Worm (Caenorhabditis elegans): Measurements from ENCODE around the gene F29B9.12.
A peak's percentile ranks its signal among the peaks of the same experiment; 100 is the strongest.

F29B9.12 gene

ce11 chrIV:4669242-4669641, at the start of gene F29B9.12:
F29B9.12 (plus strand) TSS chrIV:4669542.
- peak; percentile 46 for TF ChIP-seq ces-1 (GFP tag; optimal IDR thresholded peaks at IDR 0.05)
- no peak for TF ChIP-seq elt-3 (tag; optimal IDR thresholded peaks at IDR 0.05)

- TF ChIP-seq lin-13 (tag; optimal IDR thresholded peaks at IDR 0.05) (no peak), mep-1 (tag; optimal IDR thresholded peaks at IDR 0.05) (no peak), nhr-2 (tag; optimal IDR thresholded peaks at IDR 0.05) (no peak), snpc-4 (tag; optimal IDR thresholded peaks at IDR 0.05) (no peak), bed-3 (GFP tag; optimal IDR thresholded peaks at IDR 0.05) (no peak), ztf-11 (tag; optimal IDR thresholded peaks at IDR 0.05) (no peak), unc-120 (tag; optimal IDR thresholded peaks at IDR 0.05; ENCODE audit: poor library complexity, severe bottlenecking) (no peak), nhr-12 (tag; optimal IDR thresholded peaks at IDR 0.05) (no peak), M03D4.4 (tag; optimal IDR thresholded peaks at IDR 0.05) (no peak), ceh-43 (GFP tag; optimal IDR thresholded peaks at IDR 0.05) (no peak), elt-1 (tag; optimal IDR thresholded peaks at IDR 0.05; ENCODE audit: borderline replicate concordance, insufficient read depth) (no peak), tbx-8 (GFP tag; optimal IDR thresholded peaks at IDR 0.05) (no peak), lin-32 (GFP tag; optimal IDR thresholded peaks at IDR 0.05) (no peak), sem-2 (GFP tag; optimal IDR thresholded peaks at IDR 0.05) (no peak), nhr-237 (tag; optimal IDR thresholded peaks at IDR 0.05) (no peak), lsy-2 (tag; optimal IDR thresholded peaks at IDR 0.05) (no peak), mls-2 (tag; optimal IDR thresholded peaks at IDR 0.05) (no peak), cnd-1 (tag; optimal IDR thresholded peaks at IDR 0.05) (no peak), unc-62 (GFP tag; optimal IDR thresholded peaks at IDR 0.05) (no peak), hlh-1 (tag; optimal IDR thresholded peaks at IDR 0.05) (no peak)
These were observed 45.5 kb upstream of the F29B9.12 start for ce11 chrIV:4623852-4624251.

ce11 chrIV:4633393-4633792, 35.9 kb upstream of the F29B9.12 start, which contains the start of gene R105.1:
R105.1 (plus strand) TSS chrIV:4633693.
- TF ChIP-seq mep-1 (tag; optimal IDR thresholded peaks at IDR 0.05), result no peak
- no peak for TF ChIP-seq nhr-2 (tag; optimal IDR thresholded peaks at IDR 0.05)
- no peak for TF ChIP-seq unc-62 (GFP tag; optimal IDR thresholded peaks at IDR 0.05)
- TF ChIP-seq zip-8 (tag; optimal IDR thresholded peaks at IDR 0.05), result no peak
- TF ChIP-seq sem-2 (GFP tag; optimal IDR thresholded peaks at IDR 0.05), result no peak
- no peak for TF ChIP-seq nhr-76 (tag; optimal IDR thresholded peaks at IDR 0.05)
- TF ChIP-seq ceh-83 (GFP tag; optimal IDR thresholded peaks at IDR 0.05), result no peak

DNA sequence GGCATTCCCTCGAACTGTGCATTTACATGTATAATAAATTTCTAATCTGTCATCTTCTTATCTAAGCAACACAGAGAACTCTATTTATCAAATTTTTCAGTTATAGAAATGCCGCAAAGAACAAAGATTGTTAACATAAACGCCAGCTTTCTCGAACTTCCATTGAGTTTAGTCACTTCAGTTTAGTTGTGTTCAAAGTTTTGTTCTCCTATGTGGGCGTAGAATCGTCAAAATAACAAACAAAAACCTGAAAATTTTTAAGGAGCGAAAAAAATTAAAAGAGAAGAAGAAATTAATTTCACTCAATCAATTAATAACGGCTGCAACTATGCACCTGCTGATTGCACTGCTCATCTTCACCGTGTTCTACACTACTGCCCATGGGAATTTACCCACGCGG, 33.3 kb upstream of the F29B9.12 start, which contains the start of gene R105.5:
R105.5 (plus strand) TSS at position 301 of the 400 bp plus-strand sequence.
- TF ChIP-seq lsy-2 (tag; optimal IDR thresholded peaks at IDR 0.05) (no peak), mep-1 (tag; optimal IDR thresholded peaks at IDR 0.05) (no peak), nhr-76 (tag; optimal IDR thresholded peaks at IDR 0.05) (no peak), ztf-11 (tag; optimal IDR thresholded peaks at IDR 0.05) (no peak), mls-2 (tag; optimal IDR thresholded peaks at IDR 0.05) (no peak), unc-62 (GFP tag; optimal IDR thresholded peaks at IDR 0.05) (no peak), ceh-83 (GFP tag; optimal IDR thresholded peaks at IDR 0.05) (no peak), ham-2 (GFP tag; optimal IDR thresholded peaks at IDR 0.05) (no peak), snpc-4 (tag; optimal IDR thresholded peaks at IDR 0.05) (no peak), ceh-39 (tag; optimal IDR thresholded peaks at IDR 0.05) (no peak)

DNA sequence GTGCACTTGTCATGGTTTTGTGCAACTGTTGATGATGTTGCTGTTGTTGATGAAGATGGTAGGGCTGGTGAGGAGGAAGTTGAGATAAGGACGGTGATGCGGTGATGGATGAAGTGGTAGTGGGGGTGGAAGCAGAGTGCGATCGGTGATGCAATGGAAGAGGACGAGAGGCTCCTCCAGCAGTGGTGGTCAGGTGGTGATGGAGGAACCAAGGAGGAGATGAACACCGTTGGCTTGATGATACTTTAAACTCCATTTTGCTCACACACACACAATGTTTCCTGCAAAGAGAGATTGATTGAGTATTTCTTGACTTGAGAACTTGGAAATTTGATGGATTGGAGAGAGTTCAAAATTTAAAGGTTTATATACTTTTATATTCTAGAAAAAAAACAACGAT, 31.5 kb upstream of the F29B9.12 start, which contains the start of gene F19C7.8:
F19C7.8 (minus strand) TSS at position 256 of the 400 bp plus-strand sequence.
- TF ChIP-seq unc-39 (tag; optimal IDR thresholded peaks at IDR 0.05) (no peak), unc-120 (tag; optimal IDR thresholded peaks at IDR 0.05; ENCODE audit: poor library complexity, severe bottlenecking) (peak; percentile 22), hlh-1 (tag; optimal IDR thresholded peaks at IDR 0.05) (peak; percentile 73), elt-3 (tag; optimal IDR thresholded peaks at IDR 0.05) (no peak), ceh-39 (tag; optimal IDR thresholded peaks at IDR 0.05) (no peak), zip-8 (tag; optimal IDR thresholded peaks at IDR 0.05) (no peak)

ce11 chrIV:4639352-4639751, 30.0 kb upstream of the F29B9.12 start:
- TF ChIP-seq ceh-39 (tag; optimal IDR thresholded peaks at IDR 0.05) (no peak), snpc-4 (tag; optimal IDR thresholded peaks at IDR 0.05) (no peak), ceh-43 (GFP tag; optimal IDR thresholded peaks at IDR 0.05) (no peak), M03D4.4 (tag; optimal IDR thresholded peaks at IDR 0.05) (no peak), nhr-237 (tag; optimal IDR thresholded peaks at IDR 0.05) (no peak), flh-1 (GFP tag; optimal IDR thresholded peaks at IDR 0.05) (no peak), mls-2 (tag; optimal IDR thresholded peaks at IDR 0.05) (no peak), elt-1 (tag; optimal IDR thresholded peaks at IDR 0.05; ENCODE audit: borderline replicate concordance, insufficient read depth) (no peak), elt-3 (tag; optimal IDR thresholded peaks at IDR 0.05) (no peak), tbx-8 (GFP tag; optimal IDR thresholded peaks at IDR 0.05) (no peak), unc-39 (tag; optimal IDR thresholded peaks at IDR 0.05) (no peak), unc-120 (tag; optimal IDR thresholded peaks at IDR 0.05; ENCODE audit: poor library complexity, severe bottlenecking) (peak; percentile 74), blmp-1 (tag; optimal IDR thresholded peaks at IDR 0.05) (no peak), drap-1 (GFP tag; optimal IDR thresholded peaks at IDR 0.05) (no peak), bed-3 (GFP tag; optimal IDR thresholded peaks at IDR 0.05) (no peak), zip-8 (tag; optimal IDR thresholded peaks at IDR 0.05) (no peak), nhr-76 (tag; optimal IDR thresholded peaks at IDR 0.05) (no peak), mab-5 (tag; optimal IDR thresholded peaks at IDR 0.05) (no peak), lsy-2 (tag; optimal IDR thresholded peaks at IDR 0.05) (no peak), unc-62 (GFP tag; optimal IDR thresholded peaks at IDR 0.05) (peak; percentile 18), ztf-11 (tag; optimal IDR thresholded peaks at IDR 0.05) (no peak), mep-1 (tag; optimal IDR thresholded peaks at IDR 0.05) (no peak), sem-2 (GFP tag; optimal IDR thresholded peaks at IDR 0.05) (no peak), hlh-1 (tag; optimal IDR thresholded peaks at IDR 0.05) (peak; percentile 62), nhr-2 (tag; optimal IDR thresholded peaks at IDR 0.05) (no peak), lin-13 (tag; optimal IDR thresholded peaks at IDR 0.05) (no peak)
